Worm (Caenorhabditis elegans): ENCODE measurements around the gene ZK666.2.
"Not testable (repeated sequence)": the region's sequence is repeated elsewhere in the genome, so short reads cannot be mapped to it uniquely, and the experiment has no call there.

ZK666.2 gene

DNA sequence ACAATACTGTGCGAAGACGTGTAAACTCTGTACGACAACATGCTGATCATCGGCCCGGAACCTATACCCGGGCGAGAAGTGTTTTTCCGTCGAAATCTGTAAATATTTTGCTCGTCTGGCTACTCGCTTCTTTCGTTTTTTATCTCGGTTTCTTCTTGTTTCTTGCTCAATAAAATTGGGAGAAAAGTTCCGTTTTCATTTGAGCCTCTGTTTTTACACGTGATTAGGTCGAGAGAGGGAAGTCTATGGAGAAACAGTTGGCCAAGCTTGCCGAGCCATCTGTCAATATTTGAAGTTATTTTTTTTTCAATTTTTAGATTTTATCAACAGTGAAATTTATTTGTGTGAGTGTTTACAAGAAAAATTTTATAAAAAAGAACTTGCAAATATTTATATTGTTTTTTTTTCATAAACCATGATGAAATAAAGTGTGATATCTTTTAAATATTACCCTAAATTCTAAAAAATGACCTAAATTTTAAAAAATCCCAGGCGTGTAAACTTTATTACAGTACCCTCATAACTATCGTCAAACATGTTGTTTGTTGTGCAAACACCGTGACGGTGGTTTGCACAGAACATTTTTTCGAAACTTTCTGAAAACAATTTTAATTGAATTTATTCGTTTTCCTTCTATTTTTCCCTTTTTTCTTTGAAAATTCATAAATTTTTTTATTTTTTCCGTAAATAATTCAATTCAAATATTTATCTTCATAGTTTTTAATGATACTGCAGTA lies 26.6 kb downstream of the ZK666.2 start:
- TF ChIP-seq pqm-1 (tag; optimal IDR thresholded peaks at IDR 0.05) = no peak
- TF ChIP-seq Y105C5A.15 (GFP tag; IDR thresholded peaks at IDR 0.05) = no peak
- no peak for TF ChIP-seq nhr-41 (GFP tag; IDR thresholded peaks at IDR 0.05)
- TF ChIP-seq T20F7.1 (GFP tag; optimal IDR thresholded peaks at IDR 0.05) = peak; percentile 36
- peak in 1 of 2 experiments; percentile 97 for TF ChIP-seq daf-16 (GFP tag; optimal IDR thresholded peaks at IDR 0.05)
- TF ChIP-seq daf-16 (tag; optimal IDR thresholded peaks at IDR 0.05) = peak; percentile 1
- peak; percentile 23 for TF ChIP-seq hlh-30 (tag; optimal IDR thresholded peaks at IDR 0.05; ENCODE audit: insufficient read depth)
- no peak for TF ChIP-seq hmg-1.1 (GFP tag; IDR thresholded peaks at IDR 0.05)
- TF ChIP-seq hlh-11 (tag; optimal IDR thresholded peaks at IDR 0.05) = peak; percentile 35
- no peak for TF ChIP-seq egl-27 (tag; optimal IDR thresholded peaks at IDR 0.05)
- TF ChIP-seq lin-38 (GFP tag; IDR thresholded peaks at IDR 0.05) = no peak
- TF ChIP-seq tag-97 (GFP tag; IDR thresholded peaks at IDR 0.05) = no peak
- no peak for TF ChIP-seq madf-5 (GFP tag; IDR thresholded peaks at IDR 0.05)
- no peak for TF ChIP-seq F37D6.2 (tag; optimal IDR thresholded peaks at IDR 0.05)
- no peak for TF ChIP-seq spr-3 (GFP tag; optimal IDR thresholded peaks at IDR 0.05)
- no peak for TF ChIP-seq Y48G9A.11 (GFP tag; IDR thresholded peaks at IDR 0.05)
- no peak for TF ChIP-seq dve-1 (tag; optimal IDR thresholded peaks at IDR 0.05; ENCODE audit: insufficient read depth)
- TF ChIP-seq lin-29 (GFP tag; IDR thresholded peaks at IDR 0.05) = no peak
- TF ChIP-seq unc-130 (GFP tag; optimal IDR thresholded peaks at IDR 0.05) = no peak
- peak; percentile 71 for TF ChIP-seq aha-1 (tag)
- no peak for TF ChIP-seq pha-4 (GFP tag; IDR thresholded peaks at IDR 0.05)
- TF ChIP-seq pha-4 (tag; optimal IDR thresholded peaks at IDR 0.05) = no peak
- TF ChIP-seq nhr-111 (GFP tag; optimal IDR thresholded peaks at IDR 0.05) = no peak
- TF ChIP-seq ZK546.5 (tag; optimal IDR thresholded peaks at IDR 0.05) = no peak
- TF ChIP-seq unc-39 (tag; optimal IDR thresholded peaks at IDR 0.05) = no peak
- TF ChIP-seq lsy-2 (tag; optimal IDR thresholded peaks at IDR 0.05) = peak in 1 of 2 experiments; percentile 80

DNA sequence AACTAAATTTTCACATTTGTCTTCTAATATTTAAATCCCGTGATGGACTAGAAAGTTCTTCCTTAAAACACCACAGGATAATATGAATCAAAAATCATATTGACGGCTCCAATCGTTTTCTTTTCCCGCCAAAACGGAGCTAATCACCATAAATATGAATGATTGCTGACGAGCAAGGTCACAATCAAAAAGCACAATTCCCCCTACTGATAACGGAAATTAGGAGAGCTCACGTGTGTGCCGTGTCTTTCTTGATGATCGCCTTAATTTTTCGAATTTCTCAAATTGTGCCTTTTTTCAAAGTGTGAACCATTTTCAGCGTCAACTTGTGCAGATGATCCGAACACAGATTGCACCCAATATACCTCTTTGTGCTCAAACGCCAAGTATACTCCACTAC lies 27.8 kb downstream of the ZK666.2 start:
- TF ChIP-seq dmd-6 (GFP tag; IDR thresholded peaks at IDR 0.05) (peak; percentile 83), hlh-11 (tag; optimal IDR thresholded peaks at IDR 0.05) (peak; percentile 56), Y75B8A.6 (GFP tag; IDR thresholded peaks at IDR 0.05) (no peak), ceh-62 (tag; optimal IDR thresholded peaks at IDR 0.05) (no peak), nhr-28 (tag; optimal IDR thresholded peaks at IDR 0.05) (peak; percentile 62), hlh-30 (tag; optimal IDR thresholded peaks at IDR 0.05; ENCODE audit: insufficient read depth) (peak; percentile 58), zfp-2 (tag; optimal IDR thresholded peaks at IDR 0.05) (no peak), tra-1 (GFP tag; IDR thresholded peaks at IDR 0.05) (no peak), mxl-3 (GFP tag; optimal IDR thresholded peaks at IDR 0.05) (peak; percentile 23), F26F4.8 (GFP tag; conservative IDR thresholded peaks at IDR 0.05) (no peak), pqm-1 (tag; optimal IDR thresholded peaks at IDR 0.05) (peak; percentile 42), mdl-1 (tag; optimal IDR thresholded peaks at IDR 0.05) (peak in 1 of 2 experiments; percentile 19), daf-16 (GFP tag; optimal IDR thresholded peaks at IDR 0.05) (no peak), daf-16 (tag; optimal IDR thresholded peaks at IDR 0.05) (peak; percentile 46), dve-1 (tag; optimal IDR thresholded peaks at IDR 0.05; ENCODE audit: insufficient read depth) (peak; percentile 51), nhr-77 (tag; optimal IDR thresholded peaks at IDR 0.05) (peak; percentile 18), dmd-9 (GFP tag; IDR thresholded peaks at IDR 0.05) (no peak), jun-1 (tag; optimal IDR thresholded peaks at IDR 0.05) (no peak)

DNA sequence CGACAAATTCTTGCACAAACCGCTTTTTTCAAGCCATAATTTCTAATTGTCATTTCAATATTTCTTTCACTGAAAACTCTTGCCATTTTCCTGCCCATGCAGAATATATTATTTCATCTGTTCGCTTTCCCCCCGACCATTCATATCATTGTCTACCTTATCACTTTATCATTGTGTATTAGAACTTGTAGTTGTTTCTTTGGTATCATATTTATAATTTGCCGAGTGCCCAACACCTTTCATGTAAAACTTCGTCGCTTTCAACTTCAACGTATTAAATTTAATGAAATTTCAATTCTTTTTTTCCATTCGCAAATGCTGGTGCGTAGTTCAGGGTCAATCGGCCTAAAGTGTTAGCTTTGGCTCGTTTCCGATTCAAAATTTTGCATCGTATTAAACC lies 28.8 kb downstream of the ZK666.2 start, which contains the start of gene ZK673.1:
Gene ZK673.1 (plus strand): TSS at position 301 of the 400 bp plus-strand sequence.
- peak in 1 of 2 experiments; percentile 56 for TF ChIP-seq unc-62 (GFP tag; optimal IDR thresholded peaks at IDR 0.05 in 1 of 2)
- not testable (repeated sequence) for TF ChIP-seq unc-62 (tag; optimal IDR thresholded peaks at IDR 0.05)

Data from whole organism, L4 larva.